Fruit fly (Drosophila melanogaster) whole organism, embryonic: ENCODE measurements around the gene rho-6.

Experiments
- B-H2 ChIP-seq: fragments of 200-800 bp; sonication (Bioruptor generic); optimal IDR thresholded peaks from 2 replicates; lab custom pipeline; 2018; ENCODE audit warnings: missing biosample characterization, mild to moderate bottlenecking, missing genetic modification characterization
- Bgb ChIP-seq: fragments of 200-800 bp; sonication (Bioruptor generic); IDR thresholded peaks from 2 replicates; pipeline ENCODE4 v1.3.6; 2022; ENCODE audit warnings: missing biosample characterization, missing genetic modification characterization; ENCODE audit not compliant: partially characterized antibody
- Blimp-1 ChIP-seq: fragments of 200-800 bp; sonication (Bioruptor generic); optimal IDR thresholded peaks from 3 replicates; lab custom pipeline; 2018; ENCODE audit warnings: missing biosample characterization, missing genetic modification characterization, mild to moderate bottlenecking, moderate library complexity, missing genetic modification reagents
- CG11695 ChIP-seq: fragments of 200-800 bp; sonication (Bioruptor generic); IDR thresholded peaks from 3 replicates; pipeline ENCODE4 v1.3.6; 2022; ENCODE audit warnings: missing biosample characterization, missing genetic modification characterization
- CG11723 ChIP-seq: fragments of 200-800 bp; sonication (Bioruptor generic); optimal IDR thresholded peaks from 2 replicates; lab custom pipeline; 2017; ENCODE audit warnings: missing biosample characterization, mild to moderate bottlenecking, missing genetic modification characterization
- CG12299 ChIP-seq: fragments of 200-800 bp; sonication (Bioruptor generic); optimal IDR thresholded peaks from 2 replicates; lab custom pipeline; 2018; ENCODE audit warnings: missing biosample characterization, mild to moderate bottlenecking, missing genetic modification characterization
- CG12769 ChIP-seq: fragments of 200-800 bp; sonication (Bioruptor generic); optimal IDR thresholded peaks from 2 replicates; lab custom pipeline; 2019; ENCODE audit warnings: missing biosample characterization, mild to moderate bottlenecking, missing genetic modification characterization, moderate library complexity
- CG13287 ChIP-seq: fragments of 200-800 bp; sonication (Bioruptor generic); IDR thresholded peaks from 2 replicates; pipeline ENCODE4 v1.3.6; 2022; ENCODE audit warnings: missing biosample characterization, missing genetic modification characterization; ENCODE audit not compliant: partially characterized antibody
- CG13296 ChIP-seq: fragments of 200-800 bp; sonication (Bioruptor generic); optimal IDR thresholded peaks from 3 replicates; lab custom pipeline; 2018; ENCODE audit warnings: missing biosample characterization, mild to moderate bottlenecking, missing genetic modification characterization
- CG13775 ChIP-seq: fragments of 200-800 bp; sonication (Bioruptor generic); optimal IDR thresholded peaks from 3 replicates; lab custom pipeline; 2017; ENCODE audit warnings: missing biosample characterization, mild to moderate bottlenecking, missing genetic modification characterization
- CG15073 ChIP-seq: fragments of 200-800 bp; sonication (Bioruptor generic); optimal IDR thresholded peaks from 2 replicates; lab custom pipeline; 2016; ENCODE audit warnings: missing biosample characterization, missing genetic modification characterization
- CG15601 ChIP-seq: fragments of 200-800 bp; sonication (Bioruptor generic); optimal IDR thresholded peaks from 3 replicates; lab custom pipeline; 2019; ENCODE audit warnings: missing biosample characterization, mild to moderate bottlenecking, missing genetic modification characterization, moderate library complexity
- CG15696 ChIP-seq: fragments of 200-800 bp; sonication (Bioruptor generic); optimal IDR thresholded peaks from 2 replicates; lab custom pipeline; 2019; ENCODE audit warnings: missing biosample characterization, mild to moderate bottlenecking, missing genetic modification characterization, moderate library complexity
- CG17359 ChIP-seq: fragments of 200-800 bp; sonication (Bioruptor generic); optimal IDR thresholded peaks from 3 replicates; lab custom pipeline; 2018; ENCODE audit warnings: missing biosample characterization, mild to moderate bottlenecking, missing genetic modification characterization, moderate library complexity
- CG17385 ChIP-seq: fragments of 200-800 bp; sonication (Bioruptor generic); optimal IDR thresholded peaks from 3 replicates; lab custom pipeline; 2018; ENCODE audit warnings: missing biosample characterization, mild to moderate bottlenecking, missing genetic modification characterization
- CG2202 ChIP-seq: fragments of 200-800 bp; sonication (Bioruptor generic); optimal IDR thresholded peaks from 2 replicates; lab custom pipeline; 2018; ENCODE audit warnings: missing biosample characterization, mild to moderate bottlenecking, missing genetic modification characterization
- CG4360 ChIP-seq: fragments of 200-800 bp; sonication (Bioruptor generic); IDR thresholded peaks from 2 replicates; pipeline ENCODE4 v1.3.6; 2022; ENCODE audit warnings: missing biosample characterization, missing genetic modification characterization
- CG4617 ChIP-seq: fragments of 200-800 bp; sonication (Bioruptor generic); optimal IDR thresholded peaks from 3 replicates; lab custom pipeline; 2016; ENCODE audit warnings: missing biosample characterization, missing genetic modification characterization, borderline replicate concordance
- CG7271 ChIP-seq: fragments of 200-800 bp; sonication (Bioruptor generic); optimal IDR thresholded peaks from 2 replicates; lab custom pipeline; 2018; ENCODE audit warnings: missing biosample characterization, mild to moderate bottlenecking, missing genetic modification characterization, moderate library complexity
- CG7786 ChIP-seq: fragments of 200-800 bp; sonication (Bioruptor generic); optimal IDR thresholded peaks from 2 replicates; lab custom pipeline; 2016; ENCODE audit warnings: missing biosample characterization, missing genetic modification characterization
- CG8089 ChIP-seq: fragments of 200-800 bp; sonication (Bioruptor generic); optimal IDR thresholded peaks from 3 replicates; lab custom pipeline; 2016; ENCODE audit warnings: missing biosample characterization, missing genetic modification characterization
- CG8478 ChIP-seq: fragments of >200 bp; optimal IDR thresholded peaks from 2 replicates; lab custom pipeline; 2018
- CG8944 ChIP-seq: fragments of 200-800 bp; sonication (Bioruptor generic); optimal IDR thresholded peaks from 3 replicates; lab custom pipeline; 2016; ENCODE audit warnings: missing biosample characterization, missing genetic modification characterization
- CG9817 ChIP-seq: fragments of 200-800 bp; sonication (Bioruptor generic); optimal IDR thresholded peaks from 2 replicates; lab custom pipeline; 2018; ENCODE audit warnings: missing biosample characterization, mild to moderate bottlenecking, missing genetic modification characterization, moderate library complexity
- Deaf1 ChIP-seq: fragments of 200-800 bp; optimal IDR thresholded peaks from 3 replicates; lab custom pipeline; 2019; ENCODE audit warnings: missing biosample characterization, mild to moderate bottlenecking, missing genetic modification characterization, moderate library complexity
- Dip3 ChIP-seq: fragments of 200-800 bp; sonication (Bioruptor generic); optimal IDR thresholded peaks from 3 replicates; lab custom pipeline; 2016; ENCODE audit warnings: missing biosample characterization, missing genetic modification characterization
- E2f2 ChIP-seq: fragments of 200-800 bp; sonication (Bioruptor generic); IDR thresholded peaks from 2 replicates; pipeline ENCODE4 v1.3.6; 2022; ENCODE audit warnings: missing biosample characterization, missing genetic modification characterization
- Eip74EF ChIP-seq, 2 experiments: fragments of 200-800 bp in 1 of 2; fragments of >200 bp in 1 of 2; sonication (Bioruptor generic) in 1 of 2; optimal IDR thresholded peaks; 2 replicates each; lab custom pipeline; 2017 to 2019; ENCODE audit warnings: missing biosample characterization in 2 of 2, missing genetic modification characterization in 2 of 2, mild to moderate bottlenecking in 1 of 2, moderate library complexity in 1 of 2
- Ets97D ChIP-seq: fragments of 200-800 bp; sonication (Bioruptor generic); optimal IDR thresholded peaks from 3 replicates; lab custom pipeline; 2016; ENCODE audit warnings: missing biosample characterization, missing genetic modification characterization
- Gsc ChIP-seq: fragments of 200-800 bp; sonication (Bioruptor generic); IDR thresholded peaks from 2 replicates; pipeline ENCODE4 v1.3.6; 2022; ENCODE audit warnings: missing biosample characterization, missing genetic modification characterization
- Meics ChIP-seq: fragments of 200-800 bp; sonication (Bioruptor generic); optimal IDR thresholded peaks from 2 replicates; lab custom pipeline; 2017; ENCODE audit warnings: missing biosample characterization, mild to moderate bottlenecking, missing genetic modification characterization
- Nf-YB ChIP-seq: fragments of 200-800 bp; sonication (Bioruptor generic); optimal IDR thresholded peaks from 3 replicates; lab custom pipeline; 2019; ENCODE audit warnings: missing biosample characterization, mild to moderate bottlenecking, missing genetic modification characterization, moderate library complexity
- Ptx1 ChIP-seq: fragments of 200-800 bp; sonication (Bioruptor generic); IDR thresholded peaks from 2 replicates; pipeline ENCODE4 v1.3.6; 2022; ENCODE audit warnings: missing biosample characterization, missing genetic modification characterization
- Sin3A ChIP-seq: fragments of >200 bp; optimal IDR thresholded peaks from 2 replicates; lab custom pipeline; 2018
- Sox102F ChIP-seq: fragments of 200-800 bp; sonication (Bioruptor generic); optimal IDR thresholded peaks from 2 replicates; lab custom pipeline; 2018; ENCODE audit warnings: missing biosample characterization, mild to moderate bottlenecking, missing genetic modification characterization, moderate library complexity
- Ssrp ChIP-seq: fragments of 200-800 bp; sonication (Bioruptor generic); optimal IDR thresholded peaks from 2 replicates; lab custom pipeline; 2018; ENCODE audit warnings: missing biosample characterization, mild to moderate bottlenecking, missing genetic modification characterization, moderate library complexity
- ab ChIP-seq: fragments of 200-800 bp; sonication (Bioruptor generic); optimal IDR thresholded peaks from 2 replicates; lab custom pipeline; 2016; ENCODE audit warnings: missing biosample characterization, missing genetic modification characterization
- ase ChIP-seq: fragments of 200-800 bp; sonication (Bioruptor generic); IDR thresholded peaks from 3 replicates; pipeline ENCODE4 v1.3.6; 2022; ENCODE audit warnings: missing biosample characterization, missing genetic modification characterization
- bigmax ChIP-seq: fragments of 200-800 bp; sonication (Bioruptor generic); optimal IDR thresholded peaks from 2 replicates; lab custom pipeline; 2018; ENCODE audit warnings: missing biosample characterization, mild to moderate bottlenecking, missing genetic modification characterization
- gfzf ChIP-seq: fragments of 200-800 bp; sonication (Bioruptor generic); optimal IDR thresholded peaks from 2 replicates; lab custom pipeline; 2016; ENCODE audit warnings: missing biosample characterization, mild to moderate bottlenecking, missing genetic modification characterization, moderate library complexity
- grau ChIP-seq: fragments of 200-800 bp; optimal IDR thresholded peaks from 3 replicates; lab custom pipeline; 2019; ENCODE audit warnings: missing biosample characterization, mild to moderate bottlenecking, missing genetic modification characterization, moderate library complexity
- her ChIP-seq: fragments of 200-800 bp; sonication (Bioruptor generic); optimal IDR thresholded peaks from 2 replicates; lab custom pipeline; 2016; ENCODE audit warnings: missing biosample characterization, missing genetic modification characterization
- mirr ChIP-seq: fragments of 200-800 bp; sonication (Bioruptor generic); optimal IDR thresholded peaks from 3 replicates; lab custom pipeline; 2018; ENCODE audit warnings: missing biosample characterization, mild to moderate bottlenecking, missing genetic modification characterization
- org-1 ChIP-seq: fragments of 200-800 bp; sonication (Bioruptor generic); optimal IDR thresholded peaks from 2 replicates; lab custom pipeline; 2017; ENCODE audit warnings: missing biosample characterization, missing genetic modification characterization
- phol ChIP-seq: fragments of 200-800 bp; sonication (Bioruptor generic); optimal IDR thresholded peaks from 3 replicates; lab custom pipeline; 2018; ENCODE audit warnings: missing biosample characterization, mild to moderate bottlenecking, missing genetic modification characterization, moderate library complexity
- pum ChIP-seq: fragments of 200-800 bp; sonication (Bioruptor generic); optimal IDR thresholded peaks from 2 replicates; lab custom pipeline; 2016; ENCODE audit warnings: missing biosample characterization, missing genetic modification characterization
- sqz ChIP-seq: fragments of 200-800 bp; sonication (Bioruptor generic); optimal IDR thresholded peaks from 3 replicates; lab custom pipeline; 2018; ENCODE audit warnings: missing biosample characterization, mild to moderate bottlenecking, missing genetic modification characterization
- zen2 ChIP-seq: fragments of 200-800 bp; sonication (Bioruptor generic); IDR thresholded peaks from 3 replicates; pipeline ENCODE4 v1.3.6; 2022; ENCODE audit warnings: missing biosample characterization, missing genetic modification characterization; ENCODE audit not compliant: partially characterized antibody

rho-6 gene

dm6 chr2L:12103231-12104210, 29.7 kb downstream of the rho-6 start, which contains the start of the genes Patsas and ThrRS (continued):
- peak; percentile 69 for TF ChIP-seq CG8944 (GFP tag; lab: Kevin White, UChicago)
- TF ChIP-seq Ssrp (tag; lab: Kevin White, UChicago): peak; percentile 88
- peak; percentile 49 for TF ChIP-seq CG2202 (tag; lab: Kevin White, UChicago)
- peak; percentile 93 for TF ChIP-seq CG9817 (tag; lab: Kevin White, UChicago)
- TF ChIP-seq CG4360: peak; percentile 90
- TF ChIP-seq sqz (GFP tag; lab: Kevin White, UChicago): peak; percentile 65
- peak; percentile 73 for TF ChIP-seq CG4617 (GFP tag; lab: Kevin White, UChicago)
- peak; percentile 67 for TF ChIP-seq pum (GFP tag; lab: Kevin White, UChicago)
- peak; percentile 77; the same call in 2 of the 3 replicates for TF ChIP-seq CG11695 (GFP tag; lab: Robert Waterston, UW)
- TF ChIP-seq CG15073 (GFP tag; lab: Kevin White, UChicago): peak; percentile 15
- TF ChIP-seq Meics (GFP tag; lab: Kevin White, UChicago): peak; percentile 87
- no peak for TF ChIP-seq zen2 (GFP tag; lab: Robert Waterston, UW)
- no peak for TF ChIP-seq Bgb (GFP tag; lab: Robert Waterston, UW)
- TF ChIP-seq org-1 (GFP tag; lab: Kevin White, UChicago): peak; percentile 55
- TF ChIP-seq CG12769 (tag; lab: Kevin White, UChicago): no peak
- no peak for TF ChIP-seq Gsc (GFP tag; lab: Robert Waterston, UW)
- peak; percentile 90 for TF ChIP-seq Ptx1 (GFP tag; lab: Robert Waterston, UW)
- peak; percentile 79 for TF ChIP-seq CG17385
- TF ChIP-seq CG13287 (GFP tag; lab: Robert Waterston, UW): no peak; the same call in 1 of the 2 replicates
- TF ChIP-seq phol: peak; percentile 93
- TF ChIP-seq Nf-YB (GFP tag; lab: Kevin White, UChicago): peak; percentile 70
- peak; percentile 79 for TF ChIP-seq E2f2 (GFP tag; lab: Robert Waterston, UW)
- peak; percentile 71; the same call in 2 of the 3 replicates for TF ChIP-seq ase (GFP tag; lab: Robert Waterston, UW)
- TF ChIP-seq Dip3 (GFP tag; lab: Kevin White, UChicago): peak; percentile 68
- peak; percentile 87 for TF ChIP-seq Sox102F (GFP tag; lab: Kevin White, UChicago)
- TF ChIP-seq CG13775: peak; percentile 86
- TF ChIP-seq CG7271 (tag; lab: Kevin White, UChicago): peak; percentile 47
- peak; percentile 81 for TF ChIP-seq B-H2
- TF ChIP-seq her (GFP tag; lab: Kevin White, UChicago): peak; percentile 7
- TF ChIP-seq CG17359: peak; percentile 86
- TF ChIP-seq bigmax (GFP tag; lab: Kevin White, UChicago): no peak
- TF ChIP-seq CG13296 (GFP tag; lab: Kevin White, UChicago): peak; percentile 78
- TF ChIP-seq Ets97D (GFP tag; lab: Kevin White, UChicago): peak; percentile 79
- no peak for TF ChIP-seq Deaf1
- TF ChIP-seq CG15696 (tag; lab: Kevin White, UChicago): peak; percentile 85
- peak; percentile 84 for TF ChIP-seq Blimp-1 (GFP tag; lab: Kevin White, UChicago)
- TF ChIP-seq mirr (GFP tag; lab: Kevin White, UChicago): no peak
- no peak for TF ChIP-seq Eip74EF (GFP tag; optimal IDR thresholded peaks at IDR 0.05; lab: Kevin White, UChicago)
- peak; percentile 65 for TF ChIP-seq CG7786 (GFP tag; lab: Kevin White, UChicago)
- TF ChIP-seq CG11723: peak; percentile 63
- TF ChIP-seq CG8089: peak; percentile 71
- TF ChIP-seq ab (GFP tag; lab: Kevin White, UChicago): peak; percentile 60
- peak; percentile 87 for TF ChIP-seq grau (tag; lab: Kevin White, UChicago)
- TF ChIP-seq CG12299: peak; percentile 79
- TF ChIP-seq CG15601: peak; percentile 83
- TF ChIP-seq gfzf (GFP tag; lab: Kevin White, UChicago): peak; percentile 79
- TF ChIP-seq Sin3A: peak; percentile 68
- TF ChIP-seq CG8478: no peak
